Fruit fly (Drosophila melanogaster): ENCODE measurements around the gene kek5.

Gene kek5

DNA sequence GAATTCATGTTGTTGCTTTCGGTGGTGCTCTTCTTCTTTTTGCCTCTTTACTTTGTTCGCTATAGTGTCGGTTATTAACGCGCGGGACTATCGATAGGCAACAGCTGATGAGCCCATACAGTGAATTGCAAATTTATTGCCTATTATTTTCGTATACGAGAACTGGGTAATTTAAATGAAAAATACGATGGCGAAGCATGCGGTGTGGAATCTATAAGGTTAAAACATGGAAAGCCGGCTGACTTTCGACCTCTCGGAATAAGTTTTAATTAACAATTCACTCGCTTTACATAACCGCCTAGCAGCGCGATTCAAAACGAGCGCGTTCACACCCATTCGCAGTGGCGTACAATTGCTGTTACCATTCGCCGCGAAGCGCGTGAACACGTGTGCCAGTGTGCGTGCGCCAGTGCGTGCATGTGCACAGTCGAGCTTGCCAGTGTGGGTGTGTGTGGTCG, 126.9 kb downstream of the kek5 start, which contains the start of the genes Naa15-16 and mRpS14 (continued):
- peak; percentile 69; the same call in 1 of the 2 replicates for TF ChIP-seq tna (GFP tag; IDR thresholded peaks at IDR 0.05; ENCODE audit: partially characterized antibody)
- no peak for TF ChIP-seq ci (GFP tag; IDR thresholded peaks at IDR 0.05)
- no peak for TF ChIP-seq ATbp (GFP tag; optimal IDR thresholded peaks at IDR 0.05)
- TF ChIP-seq hth (optimal IDR thresholded peaks at IDR 0.05), result no peak
- no peak for TF ChIP-seq CG14441 (GFP tag; IDR thresholded peaks at IDR 0.05)
- TF ChIP-seq CG1233 (GFP tag; optimal IDR thresholded peaks at IDR 0.05), result no peak
- TF ChIP-seq dmrt99B (tag; optimal IDR thresholded peaks at IDR 0.05), result no peak
- no peak for TF ChIP-seq exex (tag; optimal IDR thresholded peaks at IDR 0.05)
- TF ChIP-seq CG3995 (GFP tag; optimal IDR thresholded peaks at IDR 0.05), result no peak
- TF ChIP-seq Camta (GFP tag; optimal IDR thresholded peaks at IDR 0.05), result no peak
- TF ChIP-seq H15 (GFP tag; IDR thresholded peaks at IDR 0.05), result no peak
- no peak for TF ChIP-seq Optix (GFP tag; IDR thresholded peaks at IDR 0.05)
- TF ChIP-seq vnd (GFP tag; IDR thresholded peaks at IDR 0.05; ENCODE audit: partially characterized antibody), result peak; percentile 50; the same call in 2 of the 3 replicates
- peak; percentile 64; the same call in 1 of the 2 replicates for TF ChIP-seq bbx (GFP tag; IDR thresholded peaks at IDR 0.05; ENCODE audit: partially characterized antibody)
- no peak for TF ChIP-seq zf30C (GFP tag; optimal IDR thresholded peaks at IDR 0.05)
- peak; percentile 19; the same call in 1 of the 2 replicates for TF ChIP-seq Bgb (GFP tag; IDR thresholded peaks at IDR 0.05; ENCODE audit: partially characterized antibody)
- TF ChIP-seq E2f2 (GFP tag; IDR thresholded peaks at IDR 0.05), result peak; percentile 86
- no peak for TF ChIP-seq CG6765 (GFP tag; optimal IDR thresholded peaks at IDR 0.05)
- no peak for TF ChIP-seq sob (GFP tag; IDR thresholded peaks at IDR 0.05)
- TF ChIP-seq CG11247 (GFP tag; IDR thresholded peaks at IDR 0.05), result no peak
- TF ChIP-seq HLH4C (GFP tag; IDR thresholded peaks at IDR 0.05; ENCODE audit: partially characterized antibody), result peak; percentile 75
- no peak for TF ChIP-seq Bdp1 (GFP tag; optimal IDR thresholded peaks at IDR 0.05)
- TF ChIP-seq YL-1 (GFP tag; optimal IDR thresholded peaks at IDR 0.05), result peak; percentile 60
- peak; percentile 14 for TF ChIP-seq gfzf (GFP tag; optimal IDR thresholded peaks at IDR 0.05)
- TF ChIP-seq CG14710 (tag; optimal IDR thresholded peaks at IDR 0.05), result peak; percentile 46
- peak; percentile 70 for TF ChIP-seq CG15514 (GFP tag; optimal IDR thresholded peaks at IDR 0.05)
- no peak for TF ChIP-seq Neu2 (GFP tag; optimal IDR thresholded peaks at IDR 0.05; ENCODE audit: borderline replicate concordance)
- no peak for TF ChIP-seq sisA (GFP tag; IDR thresholded peaks at IDR 0.05)
- no peak for TF ChIP-seq CG34376 (GFP tag; optimal IDR thresholded peaks at IDR 0.05)
- TF ChIP-seq Hmx (GFP tag; optimal IDR thresholded peaks at IDR 0.05), result no peak
- 0 out of 4 replicates have a peak, but pooled peaks have one; percentile 40 for TF ChIP-seq Dll (GFP tag; IDR thresholded peaks at IDR 0.05; ENCODE audit: partially characterized antibody)
- TF ChIP-seq ro (GFP tag; IDR thresholded peaks at IDR 0.05), result no peak
- no peak for TF ChIP-seq dati (GFP tag; IDR thresholded peaks at IDR 0.05)
- TF ChIP-seq CG8478 (optimal IDR thresholded peaks at IDR 0.05), result peak; percentile 75
- TF ChIP-seq vfl (GFP tag; optimal IDR thresholded peaks at IDR 0.05), result no peak
- peak; percentile 87 for TF ChIP-seq CG17385 (GFP tag; optimal IDR thresholded peaks at IDR 0.05)
- TF ChIP-seq dm (GFP tag; optimal IDR thresholded peaks at IDR 0.05), result peak; percentile 50
- TF ChIP-seq CG7963 (GFP tag; IDR thresholded peaks at IDR 0.05; ENCODE audit: partially characterized antibody), result 0 out of 3 replicates have a peak, but pooled peaks have one; percentile 20
- no peak for TF ChIP-seq chn (GFP tag; optimal IDR thresholded peaks at IDR 0.05)
- TF ChIP-seq knrl (GFP tag; IDR thresholded peaks at IDR 0.05; ENCODE audit: partially characterized antibody), result 0 out of 3 replicates have a peak, but pooled peaks have one; percentile 19
- peak; percentile 41 for TF ChIP-seq Med (GFP tag)
- peak; percentile 78 for TF ChIP-seq yki (optimal IDR thresholded peaks at IDR 0.05)
- no peak for TF ChIP-seq CG13624 (GFP tag; optimal IDR thresholded peaks at IDR 0.05)
- peak; percentile 43 for TF ChIP-seq CG2116 (GFP tag; optimal IDR thresholded peaks at IDR 0.05)
- no peak for TF ChIP-seq crol (GFP tag; IDR thresholded peaks at IDR 0.05)
- no peak for TF ChIP-seq tll (GFP tag; optimal IDR thresholded peaks at IDR 0.05)
- peak; percentile 72 for TF ChIP-seq MBD-R2 (GFP tag; IDR thresholded peaks at IDR 0.05)
- TF ChIP-seq CG17612 (GFP tag; IDR thresholded peaks at IDR 0.05), result no peak
- no peak for TF ChIP-seq tin (GFP tag; optimal IDR thresholded peaks at IDR 0.05)
- TF ChIP-seq Fer1 (GFP tag; optimal IDR thresholded peaks at IDR 0.05), result peak; percentile 19
- TF ChIP-seq sna (GFP tag; IDR thresholded peaks at IDR 0.05; ENCODE audit: partially characterized antibody), result 0 out of 2 replicates have a peak, but pooled peaks have one; percentile 31

All from whole organism, embryonic.